Worm (Caenorhabditis elegans): ENCODE measurements around the gene mrp-6.

Gene mrp-6

ce11 chrX:4132243-4132642 is 54.3 kb downstream of the mrp-6 start (continued):
- peak; percentile 36 for TF ChIP-seq chd-7 (tag; optimal IDR thresholded peaks at IDR 0.05)
- no peak for TF ChIP-seq lin-35 (GFP tag; optimal IDR thresholded peaks at IDR 0.05)
- no peak for TF ChIP-seq egrh-3 (GFP tag; IDR thresholded peaks at IDR 0.05)
- TF ChIP-seq B0261.1 (tag; optimal IDR thresholded peaks at IDR 0.05) = no peak
- TF ChIP-seq sdz-38 (tag; optimal IDR thresholded peaks at IDR 0.05) = no peak
- TF ChIP-seq C06A6.2 (GFP tag; conservative IDR thresholded peaks at IDR 0.05) = 0 out of 2 replicates have a peak, but pooled peaks have one; percentile 35
- no peak for TF ChIP-seq ceh-91 (GFP tag; IDR thresholded peaks at IDR 0.05)
- no peak for TF ChIP-seq rcor-1 (GFP tag; IDR thresholded peaks at IDR 0.05)
- no peak for TF ChIP-seq B0019.2 (GFP tag; conservative IDR thresholded peaks at IDR 0.05)
- TF ChIP-seq unc-62 (GFP tag; optimal IDR thresholded peaks at IDR 0.05) = no peak
- TF ChIP-seq D2030.7 (GFP tag; IDR thresholded peaks at IDR 0.05) = no peak
- TF ChIP-seq ceh-27 (GFP tag; optimal IDR thresholded peaks at IDR 0.05) = no peak
- TF ChIP-seq lag-1 (GFP tag; IDR thresholded peaks at IDR 0.05) = no peak

ce11 chrX:4131354-4131753 is 55.2 kb downstream of the mrp-6 start:
- TF ChIP-seq mcd-1 (GFP tag; IDR thresholded peaks at IDR 0.05) = no peak

- no peak for TF ChIP-seq Y95B8A.8 (GFP tag; IDR thresholded peaks at IDR 0.05)
- TF ChIP-seq ceh-91 (GFP tag; IDR thresholded peaks at IDR 0.05) = no peak
- no peak for TF ChIP-seq Y56A3A.18 (GFP tag; IDR thresholded peaks at IDR 0.05)
- TF ChIP-seq F49E8.2 (tag; optimal IDR thresholded peaks at IDR 0.05; ENCODE audit: insufficient read depth) = no peak
- TF ChIP-seq B0261.1 (tag; optimal IDR thresholded peaks at IDR 0.05) = no peak
- no peak for TF ChIP-seq madf-6 (GFP tag; IDR thresholded peaks at IDR 0.05)
- TF ChIP-seq lin-35 (GFP tag; optimal IDR thresholded peaks at IDR 0.05) = no peak
- TF ChIP-seq let-526 (GFP tag; IDR thresholded peaks at IDR 0.05) = no peak
- no peak for TF ChIP-seq fkh-3 (tag; optimal IDR thresholded peaks at IDR 0.05)
- TF ChIP-seq Y79H2A.3 (GFP tag; conservative IDR thresholded peaks at IDR 0.05) = no peak
- no peak for TF ChIP-seq ztf-22 (GFP tag; optimal IDR thresholded peaks at IDR 0.05)
These were observed 57.9 kb downstream of the mrp-6 start for ce11 chrX:4128684-4129083.
